Worm (Caenorhabditis elegans): ENCODE results near the gene F59E11.6.

DNA sequence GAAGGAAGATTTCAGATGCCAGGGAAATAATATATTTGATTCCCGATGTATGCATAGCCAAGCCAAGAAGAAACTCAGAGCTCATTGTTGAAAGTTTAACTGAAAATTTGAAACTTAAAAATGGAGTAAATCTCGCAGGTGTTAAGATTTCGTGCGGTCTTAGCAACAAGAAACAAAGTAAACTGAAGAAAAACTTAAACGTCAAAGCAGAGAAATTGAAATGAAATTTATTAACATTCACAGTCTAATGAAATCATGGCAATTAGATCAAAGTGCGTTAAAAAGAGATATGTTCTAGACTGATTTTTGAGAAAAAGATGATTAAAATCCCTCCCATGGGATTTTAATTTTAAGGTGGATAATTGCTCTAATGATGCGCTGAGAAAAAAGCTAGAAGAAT, 10.7 kb upstream of the F59E11.6 start, which contains the start of gene str-84:
- TF ChIP-seq tbx-11 (GFP tag; IDR thresholded peaks at IDR 0.05) (no peak), pes-1 (GFP tag; IDR thresholded peaks at IDR 0.05) (no peak), tbx-37 (GFP tag; conservative IDR thresholded peaks at IDR 0.05) (no peak), sea-1 (GFP tag; conservative IDR thresholded peaks at IDR 0.05) (no peak), tra-4 (tag; optimal IDR thresholded peaks at IDR 0.05) (no peak)

Measured in whole organism, early embryonic.